Worm (Caenorhabditis elegans): ENCODE results near the gene idh-2.

idh-2 gene

DNA sequence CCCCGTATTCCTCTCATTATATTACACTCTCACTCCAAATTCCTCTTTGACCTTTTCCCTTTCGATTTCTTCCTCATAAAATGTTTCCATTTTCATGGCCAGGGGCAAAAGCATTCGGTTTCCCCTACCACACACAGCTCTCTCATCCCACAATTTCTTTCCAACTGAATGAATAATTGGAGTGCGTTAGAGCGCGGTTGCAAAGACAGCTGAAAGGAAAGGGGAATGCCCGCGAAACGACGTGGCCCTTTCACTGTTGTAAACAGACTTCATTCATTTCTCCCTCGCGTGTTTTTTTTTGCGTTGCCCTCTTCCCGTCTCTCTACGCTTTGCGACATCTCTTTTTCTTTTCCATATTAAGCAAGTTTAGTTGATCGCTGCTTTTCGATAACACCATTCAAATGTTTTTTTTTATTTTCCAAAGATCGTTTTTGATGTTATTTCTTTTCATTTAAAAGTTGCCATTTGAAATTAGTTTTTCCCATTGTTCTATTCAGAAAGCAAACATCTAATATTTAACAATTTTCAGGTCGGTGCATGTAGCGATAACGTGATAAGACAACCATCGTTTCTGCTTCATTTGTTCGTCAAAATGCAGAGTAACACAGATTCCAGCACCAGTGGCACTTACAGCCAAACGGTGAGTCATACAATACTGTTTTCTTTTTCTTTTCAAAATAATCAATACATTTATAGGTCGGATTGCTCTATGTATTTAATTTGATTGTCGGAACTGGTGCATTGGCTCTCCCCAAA lies 46.7 kb downstream of the idh-2 start, which contains the start of gene C03A3.2 (continued):
- TF ChIP-seq T20F7.1 (GFP tag; optimal IDR thresholded peaks at IDR 0.05) (no peak), F44E2.7 (GFP tag; IDR thresholded peaks at IDR 0.05) (no peak), nhr-42 (GFP tag; IDR thresholded peaks at IDR 0.05) (no peak), nhr-28 (tag; optimal IDR thresholded peaks at IDR 0.05) (peak; percentile 21), lin-39 (tag; optimal IDR thresholded peaks at IDR 0.05) (no peak), mdl-1 (tag; optimal IDR thresholded peaks at IDR 0.05) (peak in 1 of 2 experiments; percentile 82), ZK546.5 (tag; optimal IDR thresholded peaks at IDR 0.05) (no peak), nhr-237 (tag; optimal IDR thresholded peaks at IDR 0.05) (no peak), ceh-20 (GFP tag; IDR thresholded peaks at IDR 0.05) (no peak), rbr-2 (tag; optimal IDR thresholded peaks at IDR 0.05) (peak; percentile 83)

DNA sequence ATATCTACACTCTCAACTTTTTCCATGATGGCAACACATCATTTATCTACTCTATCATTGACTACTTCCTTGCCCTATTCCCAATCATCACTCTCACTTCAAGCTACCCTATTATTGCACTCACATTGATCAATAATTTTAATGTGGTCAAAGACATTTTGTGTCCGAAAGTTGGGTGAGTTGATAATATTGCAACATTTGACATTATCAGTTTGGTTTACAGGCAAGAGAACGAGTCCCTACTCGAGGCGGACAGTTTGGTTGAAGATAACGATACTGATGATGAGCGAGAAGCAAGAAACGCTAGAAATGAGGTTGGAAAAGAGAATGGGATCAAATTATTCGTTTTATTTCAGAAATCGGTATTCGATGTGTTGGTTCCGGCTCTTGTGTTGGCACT lies 48.9 kb downstream of the idh-2 start:
- peak; percentile 60 for TF ChIP-seq mxl-3 (GFP tag; optimal IDR thresholded peaks at IDR 0.05)
- peak; percentile 78 for TF ChIP-seq dmd-6 (GFP tag; IDR thresholded peaks at IDR 0.05)
- no peak for TF ChIP-seq daf-16 (GFP tag; optimal IDR thresholded peaks at IDR 0.05)
- peak; percentile 95 for TF ChIP-seq daf-16 (tag; optimal IDR thresholded peaks at IDR 0.05)
- TF ChIP-seq Y5F2A.4 (GFP tag; optimal IDR thresholded peaks at IDR 0.05): no peak
- TF ChIP-seq egl-27 (tag; optimal IDR thresholded peaks at IDR 0.05): no peak
- TF ChIP-seq spr-3 (GFP tag; optimal IDR thresholded peaks at IDR 0.05): no peak
- TF ChIP-seq dve-1 (tag; optimal IDR thresholded peaks at IDR 0.05; ENCODE audit: insufficient read depth): peak; percentile 55
- no peak for TF ChIP-seq nhr-102 (tag; optimal IDR thresholded peaks at IDR 0.05)
- no peak for TF ChIP-seq attf-4 (tag; optimal IDR thresholded peaks at IDR 0.05)
- TF ChIP-seq unc-130 (GFP tag; optimal IDR thresholded peaks at IDR 0.05): no peak
- peak; percentile 48; the same call in 1 of the 2 replicates for TF ChIP-seq php-3 (GFP tag; IDR thresholded peaks at IDR 0.05)
- TF ChIP-seq nhr-77 (tag; optimal IDR thresholded peaks at IDR 0.05): peak; percentile 27
- TF ChIP-seq zfp-2 (tag; optimal IDR thresholded peaks at IDR 0.05): no peak
- no peak for TF ChIP-seq nhr-25 (tag; optimal IDR thresholded peaks at IDR 0.05; ENCODE audit: borderline replicate concordance, insufficient read depth)
- peak; percentile 69 for TF ChIP-seq hlh-11 (tag; optimal IDR thresholded peaks at IDR 0.05)
- no peak for TF ChIP-seq Y48G9A.11 (GFP tag; IDR thresholded peaks at IDR 0.05)
- TF ChIP-seq nhr-28 (tag; optimal IDR thresholded peaks at IDR 0.05): peak; percentile 75
- peak; percentile 83 for TF ChIP-seq pqm-1 (tag; optimal IDR thresholded peaks at IDR 0.05)

DNA sequence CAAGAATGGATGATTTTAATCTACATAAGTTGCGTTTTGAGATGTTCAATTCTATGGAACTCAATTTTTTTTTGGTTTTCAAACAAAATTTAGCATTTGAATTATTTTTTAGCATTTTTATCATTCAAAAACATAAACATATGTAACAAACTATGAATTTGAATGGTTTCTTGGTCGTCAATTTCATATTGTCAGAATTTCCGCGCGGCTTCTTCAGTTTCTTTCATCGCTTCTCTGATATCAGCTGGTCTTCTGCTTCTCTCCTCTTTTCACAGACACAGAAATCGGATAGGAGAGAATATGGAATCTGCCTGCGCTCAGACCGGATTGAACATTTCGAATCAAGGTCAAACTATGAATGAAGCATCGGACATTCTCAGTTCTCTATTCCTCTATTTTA lies 50.9 kb downstream of the idh-2 start, which contains the start of gene C03A3.9:
TSS of gene C03A3.9 (plus strand) at position 301 of the 400 bp plus-strand sequence.
- TF ChIP-seq lin-38 (GFP tag; IDR thresholded peaks at IDR 0.05) (no peak), nhr-25 (tag; optimal IDR thresholded peaks at IDR 0.05; ENCODE audit: borderline replicate concordance, insufficient read depth) (no peak), rbr-2 (tag; optimal IDR thresholded peaks at IDR 0.05) (no peak), nhr-42 (GFP tag; IDR thresholded peaks at IDR 0.05) (no peak), nhr-6 (tag; optimal IDR thresholded peaks at IDR 0.05) (no peak), lin-13 (GFP tag; optimal IDR thresholded peaks at IDR 0.05) (no peak), T20F7.1 (GFP tag; optimal IDR thresholded peaks at IDR 0.05) (no peak), F10B5.3 (tag; optimal IDR thresholded peaks at IDR 0.05) (no peak)

Data from whole organism, L4 larva.